Worm (Caenorhabditis elegans) whole organism, young adult: ENCODE measurements around the gene H20E11.3.

Experiments
- B0019.2 ChIP-seq: fragments of 200-800 bp; sonication (Bioruptor generic); conservative IDR thresholded peaks from 2 replicates; pipeline ENCODE4 v1.3.6; 2022; ENCODE audit warnings: missing genetic modification reagents, missing genetic modification characterization, missing compliant biosample characterization
- B0035.1 ChIP-seq: sonication (generic microtip); optimal IDR thresholded peaks from 2 replicates; lab custom pipeline; 2016; ENCODE audit warnings: missing genetic modification characterization, mild to moderate bottlenecking, missing compliant biosample characterization, missing genotype, missing genetic modification reagents
- B0336.3 ChIP-seq: fragments of 200-800 bp; sonication (Bioruptor generic); IDR thresholded peaks from 2 replicates; pipeline ENCODE4 v1.3.6; 2022; ENCODE audit warnings: missing genetic modification characterization, missing compliant biosample characterization
- C17E4.6 ChIP-seq: fragments of 200-800 bp; sonication (Bioruptor generic); IDR thresholded peaks from 2 replicates; pipeline ENCODE4 v1.3.6; 2022; ENCODE audit warnings: missing genetic modification reagents, missing genetic modification characterization, missing compliant biosample characterization
- F10E7.11 ChIP-seq: sonication (generic microtip); optimal IDR thresholded peaks from 2 replicates; lab custom pipeline; 2017; ENCODE audit warnings: mild to moderate bottlenecking, missing genetic modification characterization, moderate library complexity, missing compliant biosample characterization
- F33H1.4 ChIP-seq: fragments of 200-800 bp; sonication (Bioruptor generic); IDR thresholded peaks from 2 replicates; pipeline ENCODE4 v1.3.6; 2022; ENCODE audit warnings: missing genetic modification reagents, missing genetic modification characterization, missing compliant biosample characterization
- F55B11.4 ChIP-seq: sonication (generic microtip); optimal IDR thresholded peaks from 2 replicates; lab custom pipeline; 2016; ENCODE audit warnings: missing compliant biosample characterization, missing genetic modification characterization, borderline replicate concordance; ENCODE audit not compliant: insufficient read depth
- K11D2.4 ChIP-seq: fragments of 200-800 bp; sonication (Bioruptor generic); IDR thresholded peaks from 2 replicates; pipeline ENCODE4 v1.3.6; 2022; ENCODE audit warnings: missing genetic modification reagents, missing genetic modification characterization, missing compliant biosample characterization
- K12H6.12 ChIP-seq: fragments of 200-800 bp; sonication (Bioruptor generic); optimal IDR thresholded peaks from 2 replicates; lab custom pipeline; 2018; ENCODE audit warnings: mild to moderate bottlenecking, missing genetic modification characterization, missing compliant biosample characterization
- T07F8.4 ChIP-seq: sonication (generic microtip); optimal IDR thresholded peaks from 2 replicates; lab custom pipeline; 2016; ENCODE audit warnings: mild to moderate bottlenecking, missing genetic modification characterization, moderate library complexity, missing compliant biosample characterization
- Y53G8AR.9 ChIP-seq: fragments of 200-800 bp; sonication (Bioruptor generic); conservative IDR thresholded peaks from 2 replicates; pipeline ENCODE4 v1.3.6; 2022; ENCODE audit warnings: missing genetic modification reagents, missing genetic modification characterization, missing compliant biosample characterization
- Y56A3A.18 ChIP-seq: fragments of 200-800 bp; sonication (Bioruptor generic); IDR thresholded peaks from 2 replicates; pipeline ENCODE4 v1.3.6; 2022; ENCODE audit warnings: missing genetic modification reagents, missing genetic modification characterization, missing compliant biosample characterization
- attf-3 ChIP-seq: fragments of 200-800 bp; sonication (Bioruptor generic); conservative IDR thresholded peaks from 2 replicates; pipeline ENCODE4 v1.3.6; 2022; ENCODE audit warnings: missing genetic modification reagents, missing genetic modification characterization, missing compliant biosample characterization
- attf-5 ChIP-seq: fragments of 200-800 bp; sonication (Bioruptor generic); optimal IDR thresholded peaks from 2 replicates; lab custom pipeline; 2018; ENCODE audit warnings: mild to moderate bottlenecking, missing genetic modification characterization, missing compliant biosample characterization
- attf-6 ChIP-seq: fragments of 200-800 bp; sonication (Bioruptor generic); IDR thresholded peaks from 2 replicates; pipeline ENCODE4 v1.3.6; 2022; ENCODE audit warnings: missing genetic modification reagents, missing genetic modification characterization, missing compliant biosample characterization
- ceh-100 ChIP-seq: fragments of 200-800 bp; sonication (Bioruptor generic); IDR thresholded peaks from 2 replicates; pipeline ENCODE4 v1.3.6; 2022; ENCODE audit warnings: missing genetic modification reagents, missing genetic modification characterization, missing compliant biosample characterization
- ceh-40 ChIP-seq: fragments of 200-800 bp; sonication (Bioruptor generic); IDR thresholded peaks from 2 replicates; pipeline ENCODE4 v1.3.6; 2022; ENCODE audit warnings: missing genetic modification characterization, missing compliant biosample characterization
- ceh-58 ChIP-seq: fragments of 200-800 bp; sonication (Bioruptor generic); IDR thresholded peaks from 2 replicates; pipeline ENCODE4 v1.3.6; 2022; ENCODE audit warnings: missing genetic modification characterization, missing compliant biosample characterization
- chd-7 ChIP-seq: sonication (generic microtip); optimal IDR thresholded peaks from 2 replicates; lab custom pipeline; 2016; ENCODE audit warnings: mild to moderate bottlenecking, missing genetic modification characterization, moderate library complexity, missing compliant biosample characterization
- dox-1 ChIP-seq: fragments of 200-800 bp; sonication (Bioruptor generic); IDR thresholded peaks from 2 replicates; pipeline ENCODE4 v1.3.6; 2022; ENCODE audit warnings: missing genetic modification reagents, missing genetic modification characterization, missing compliant biosample characterization
- dpff-1 ChIP-seq: sonication (generic microtip); optimal IDR thresholded peaks from 2 replicates; lab custom pipeline; 2017; ENCODE audit warnings: mild to moderate bottlenecking, missing genetic modification characterization, missing compliant biosample characterization
- efl-1 ChIP-seq: fragments of 150-350 bp; optimal IDR thresholded peaks from 2 replicates; lab custom pipeline; 2014; ENCODE audit warnings: missing biosample characterization, missing genetic modification reagents, missing genetic modification characterization
- egrh-3 ChIP-seq: fragments of 200-800 bp; sonication (Bioruptor generic); IDR thresholded peaks from 2 replicates; pipeline ENCODE4 v1.3.6; 2022; ENCODE audit warnings: missing genetic modification reagents, missing genetic modification characterization, missing compliant biosample characterization
- ets-4 ChIP-seq: fragments of 200-800 bp; sonication (Bioruptor generic); optimal IDR thresholded peaks from 2 replicates; lab custom pipeline; 2018; ENCODE audit warnings: mild to moderate bottlenecking, missing genetic modification characterization, missing compliant biosample characterization
- hlh-12 ChIP-seq: sonication (generic microtip); optimal IDR thresholded peaks from 2 replicates; lab custom pipeline; 2016; ENCODE audit warnings: missing genetic modification characterization, missing compliant biosample characterization
- hlh-26 ChIP-seq: fragments of 200-800 bp; sonication (Bioruptor generic); conservative IDR thresholded peaks from 2 replicates; pipeline ENCODE4 v1.3.6; 2022; ENCODE audit warnings: missing genetic modification reagents, missing genetic modification characterization, missing compliant biosample characterization
- hmg-20 ChIP-seq: fragments of 200-800 bp; sonication (Bioruptor generic); IDR thresholded peaks from 2 replicates; pipeline ENCODE4 v1.3.6; 2022; ENCODE audit warnings: missing genetic modification reagents, missing genetic modification characterization, missing compliant biosample characterization
- let-607 ChIP-seq, 2 experiments: fragments of 200-800 bp in 1 of 2; sonication (Bioruptor generic) in 1 of 2; sonication (generic microtip) in 1 of 2; optimal IDR thresholded peaks; 2 replicates each; lab custom pipeline; 2016 to 2018; ENCODE audit warnings: mild to moderate bottlenecking in 2 of 2, missing compliant biosample characterization in 2 of 2, missing genetic modification characterization in 2 of 2, moderate library complexity in 2 of 2, missing genotype in 1 of 2
- lin-26 ChIP-seq: fragments of 200-800 bp; sonication (Bioruptor generic); IDR thresholded peaks from 2 replicates; pipeline ENCODE4 v1.3.6; 2022; ENCODE audit warnings: missing genetic modification reagents, missing genetic modification characterization, missing compliant biosample characterization
- lin-40 ChIP-seq: sonication (generic microtip); optimal IDR thresholded peaks from 2 replicates; lab custom pipeline; 2016; ENCODE audit warnings: missing genetic modification characterization, mild to moderate bottlenecking, missing compliant biosample characterization, missing genotype, missing genetic modification reagents
- lin-54 ChIP-seq: fragments of 200-800 bp; sonication (Bioruptor generic); optimal IDR thresholded peaks from 2 replicates; lab custom pipeline; 2018; ENCODE audit warnings: mild to moderate bottlenecking, missing genetic modification characterization, missing compliant biosample characterization
- lsy-27 ChIP-seq: sonication (generic microtip); optimal IDR thresholded peaks from 2 replicates; lab custom pipeline; 2017; ENCODE audit warnings: missing genetic modification characterization, mild to moderate bottlenecking, missing compliant biosample characterization, antibody characterized with exemption, missing genotype, borderline replicate concordance; ENCODE audit not compliant: insufficient read depth
- madf-10 ChIP-seq: sonication (generic microtip); optimal IDR thresholded peaks from 2 replicates; lab custom pipeline; 2016; ENCODE audit warnings: mild to moderate bottlenecking, missing genetic modification characterization, missing compliant biosample characterization
- mel-28 ChIP-seq: sonication (generic microtip); optimal IDR thresholded peaks from 2 replicates; lab custom pipeline; 2016; ENCODE audit warnings: borderline replicate concordance, mild to moderate bottlenecking, missing genetic modification characterization, missing compliant biosample characterization
- mxl-1 ChIP-seq: sonication (generic microtip); optimal IDR thresholded peaks from 2 replicates; lab custom pipeline; 2016; ENCODE audit warnings: missing genetic modification characterization, missing compliant biosample characterization
- nfya-1 ChIP-seq: sonication (generic microtip); optimal IDR thresholded peaks from 2 replicates; lab custom pipeline; 2017; ENCODE audit warnings: antibody characterized with exemption, missing compliant biosample characterization, missing genetic modification characterization, borderline replicate concordance; ENCODE audit not compliant: insufficient read depth
- nfya-2 ChIP-seq: fragments of 200-800 bp; sonication (Bioruptor generic); IDR thresholded peaks from 2 replicates; pipeline ENCODE4 v1.3.6; 2022; ENCODE audit warnings: missing genetic modification reagents, missing genetic modification characterization, missing compliant biosample characterization
- nfyb-1 ChIP-seq: fragments of 200-800 bp; sonication (Bioruptor generic); IDR thresholded peaks from 2 replicates; pipeline ENCODE4 v1.3.6; 2022; ENCODE audit warnings: missing genetic modification reagents, missing genetic modification characterization, missing compliant biosample characterization
- nhr-80 ChIP-seq: sonication (generic microtip); optimal IDR thresholded peaks from 2 replicates; lab custom pipeline; 2016; ENCODE audit warnings: missing genetic modification characterization, missing compliant biosample characterization
- rcor-1 ChIP-seq: fragments of 200-800 bp; sonication (Bioruptor generic); IDR thresholded peaks from 2 replicates; pipeline ENCODE4 v1.3.6; 2022; ENCODE audit warnings: missing genetic modification reagents, missing genetic modification characterization, missing compliant biosample characterization
- snpc-1.3 ChIP-seq: sonication (generic microtip); optimal IDR thresholded peaks from 2 replicates; lab custom pipeline; 2017; ENCODE audit warnings: missing genetic modification characterization, mild to moderate bottlenecking, missing compliant biosample characterization, antibody characterized with exemption, moderate library complexity, missing genotype, missing genetic modification reagents; ENCODE audit not compliant: insufficient read depth
- snpc-4 ChIP-seq, 5 experiments: fragments of 150-350 bp in 1 of 5; sonication (generic microtip) in 4 of 5; optimal IDR thresholded peaks; 2 replicates each; lab custom pipeline; 2014 to 2018; ENCODE audit warnings: missing genetic modification characterization in 5 of 5, missing biosample characterization in 3 of 5, antibody characterized with exemption in 2 of 5, mild to moderate bottlenecking in 2 of 5, missing compliant biosample characterization in 2 of 5, missing genotype in 2 of 5, moderate library complexity in 2 of 5, missing genetic modification reagents in 1 of 5
- sptf-2 ChIP-seq: fragments of 200-800 bp; sonication (Bioruptor generic); optimal IDR thresholded peaks from 2 replicates; lab custom pipeline; 2018; ENCODE audit warnings: mild to moderate bottlenecking, missing genetic modification characterization, missing compliant biosample characterization
- tbp1 ChIP-seq: fragments of 200-800 bp; sonication (Bioruptor generic); optimal IDR thresholded peaks from 2 replicates; lab custom pipeline; 2018; ENCODE audit warnings: mild to moderate bottlenecking, missing genetic modification characterization, missing compliant biosample characterization
- ztf-22 ChIP-seq: fragments of 200-800 bp; sonication (Bioruptor generic); optimal IDR thresholded peaks from 2 replicates; lab custom pipeline; 2018; ENCODE audit warnings: mild to moderate bottlenecking, missing genetic modification characterization, moderate library complexity, missing compliant biosample characterization
- ztf-26 ChIP-seq: sonication (generic microtip); optimal IDR thresholded peaks from 2 replicates; lab custom pipeline; 2017; ENCODE audit warnings: missing genetic modification characterization, missing compliant biosample characterization

H20E11.3 gene

DNA sequence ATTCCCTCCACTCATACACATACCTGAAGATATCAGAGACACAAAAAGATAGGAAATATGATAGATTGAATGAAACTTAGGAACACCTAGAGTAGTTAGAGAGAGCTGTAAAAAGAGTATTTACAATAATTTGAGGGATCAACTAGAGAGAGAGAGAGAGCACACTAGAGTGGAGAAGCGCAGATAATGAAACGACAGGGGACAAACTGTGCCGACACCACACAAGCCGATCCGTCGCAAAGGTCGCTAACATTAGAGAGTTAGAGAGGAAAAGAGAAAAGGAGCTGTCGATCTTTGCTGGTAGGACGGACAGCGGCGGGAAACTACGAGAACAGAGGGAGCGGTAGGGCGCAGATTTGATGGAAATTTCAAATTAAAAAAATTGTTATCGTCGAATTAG lies 39.5 kb upstream of the H20E11.3 start, which contains the start of gene dyci-1 (continued):
- TF ChIP-seq sptf-2 (GFP tag; lab: Kevin White, UChicago) (no peak), B0035.1 (tag; lab: Kevin White, UChicago) (no peak), ceh-58 (GFP tag; lab: Robert Waterston, UW) (no peak), attf-6 (GFP tag; lab: Robert Waterston, UW) (no peak), ztf-26 (tag; lab: Kevin White, UChicago) (no peak), ceh-100 (GFP tag; lab: Robert Waterston, UW) (no peak), lsy-27 (no peak), attf-3 (no peak), ceh-40 (GFP tag; lab: Robert Waterston, UW) (no peak), dpff-1 (no peak), nfya-2 (GFP tag; lab: Robert Waterston, UW) (no peak), T07F8.4 (tag; lab: Kevin White, UChicago) (no peak), mxl-1 (tag; lab: Kevin White, UChicago) (no peak), hlh-12 (tag; lab: Kevin White, UChicago) (no peak), hlh-26 (GFP tag; lab: Robert Waterston, UW) (no peak), B0019.2 (GFP tag; lab: Robert Waterston, UW) (no peak), madf-10 (tag; lab: Kevin White, UChicago) (no peak), ztf-22 (no peak), rcor-1 (no peak), F33H1.4 (GFP tag; lab: Robert Waterston, UW) (no peak), F10E7.11 (tag; lab: Kevin White, UChicago) (no peak), snpc-1.3 (tag; lab: Kevin White, UChicago) (no peak), hmg-20 (GFP tag; lab: Robert Waterston, UW) (no peak), tbp1 (GFP tag; lab: Kevin White, UChicago) (no peak), nfya-1 (no peak), F55B11.4 (no peak), nfyb-1 (GFP tag; lab: Robert Waterston, UW) (peak; percentile 36; the same call in 1 of the 2 replicates), ets-4 (GFP tag; lab: Kevin White, UChicago) (no peak)

ce11 chrIV:6785873-6786272 lies 38.7 kb upstream of the H20E11.3 start:
- peak; percentile 38 for TF ChIP-seq chd-7 (tag; lab: Kevin White, UChicago)
- TF ChIP-seq nfyb-1 (GFP tag; lab: Robert Waterston, UW) = 0 out of 2 replicates have a peak, but pooled peaks have one; percentile 35
- no peak for TF ChIP-seq mel-28
- 0 out of 2 replicates have a peak, but pooled peaks have one; percentile 40 for TF ChIP-seq Y53G8AR.9 (GFP tag; lab: Robert Waterston, UW)
- no peak for TF ChIP-seq C17E4.6
- TF ChIP-seq lin-26 = no peak
- TF ChIP-seq nhr-80 (tag; lab: Kevin White, UChicago) = peak; percentile 46
- TF ChIP-seq lin-40 (tag; lab: Kevin White, UChicago) = peak; percentile 63
- peak; percentile 39 for TF ChIP-seq tbp1 (GFP tag; lab: Kevin White, UChicago)
- TF ChIP-seq efl-1 = no peak
- peak; percentile 81 for TF ChIP-seq dox-1
- TF ChIP-seq let-607 (tag; optimal IDR thresholded peaks at IDR 0.05; lab: Kevin White, UChicago) = peak; percentile 33 to 70
- peak; percentile 88 for TF ChIP-seq attf-5 (GFP tag; lab: Kevin White, UChicago)
- TF ChIP-seq dpff-1 = no peak
- TF ChIP-seq B0336.3 (GFP tag; lab: Robert Waterston, UW) = peak; percentile 17; the same call in 1 of the 2 replicates
- peak; percentile 21; the same call in 1 of the 2 replicates for TF ChIP-seq K11D2.4 (GFP tag; lab: Robert Waterston, UW)
- TF ChIP-seq ceh-40 (GFP tag; lab: Robert Waterston, UW) = no peak
- peak; percentile 17 for TF ChIP-seq madf-10 (tag; lab: Kevin White, UChicago)
- TF ChIP-seq nfya-1 = no peak
- no peak for TF ChIP-seq hlh-12 (tag; lab: Kevin White, UChicago)
- no peak for TF ChIP-seq egrh-3 (GFP tag; lab: Robert Waterston, UW)
- peak; percentile 45; the same call in 1 of the 2 replicates for TF ChIP-seq Y56A3A.18 (GFP tag; lab: Robert Waterston, UW)
- TF ChIP-seq hmg-20 (GFP tag; lab: Robert Waterston, UW) = no peak
- TF ChIP-seq T07F8.4 (tag; lab: Kevin White, UChicago) = no peak
- no peak for TF ChIP-seq snpc-4 (GFP tag; optimal IDR thresholded peaks at IDR 0.05; lab: Kevin White, UChicago)
- peak in 3 of 4 experiments; percentile 27 to 35 (median 30) for TF ChIP-seq snpc-4 (tag; optimal IDR thresholded peaks at IDR 0.05; lab: Kevin White, UChicago)
- TF ChIP-seq lin-54 (GFP tag; lab: Kevin White, UChicago) = peak; percentile 44
- peak; percentile 57 for TF ChIP-seq K12H6.12 (tag; lab: Kevin White, UChicago)
